Worm (Caenorhabditis elegans) whole organism, L3 larva: ENCODE measurements around the gene dsl-5.

ENCODE experiments used
- R02D3.7 ChIP-seq: fragments of 150-350 bp; optimal IDR thresholded peaks from 2 replicates; lab custom pipeline; 2014; ENCODE audit warnings: missing biosample characterization, missing genetic modification characterization
- aly-2 ChIP-seq: fragments of 150-350 bp; optimal IDR thresholded peaks from 2 replicates; lab custom pipeline; 2014; ENCODE audit warnings: missing biosample characterization, missing genetic modification characterization
- ama-1 ChIP-seq: fragments of 150-350 bp; optimal IDR thresholded peaks from 2 replicates; lab custom pipeline; 2018
- ceh-16 ChIP-seq: sonication (generic microtip); optimal IDR thresholded peaks from 2 replicates; lab custom pipeline; 2017; ENCODE audit warnings: missing biosample characterization, missing genetic modification characterization
- ceh-82 ChIP-seq: fragments of 150-350 bp; optimal IDR thresholded peaks from 2 replicates; lab custom pipeline; 2014; ENCODE audit warnings: missing biosample characterization, missing genetic modification characterization
- daf-12 ChIP-seq: fragments of 150-350 bp; optimal IDR thresholded peaks from 2 replicates; lab custom pipeline; 2014; ENCODE audit warnings: missing biosample characterization, missing genetic modification reagents, missing genetic modification characterization
- egl-27 ChIP-seq: sonication (generic microtip); optimal IDR thresholded peaks from 4 replicates; lab custom pipeline; 2017; ENCODE audit warnings: missing biosample characterization, missing genetic modification reagents, missing genetic modification characterization
- egl-5 ChIP-seq: fragments of 150-350 bp; optimal IDR thresholded peaks from 2 replicates; lab custom pipeline; 2017; ENCODE audit warnings: missing biosample characterization, missing genetic modification reagents, missing genetic modification characterization, inconsistent platforms
- elt-1 ChIP-seq: fragments of 150-350 bp; optimal IDR thresholded peaks from 2 replicates; lab custom pipeline; 2014; ENCODE audit warnings: missing biosample characterization, missing genetic modification characterization
- elt-2 ChIP-seq: sonication (generic microtip); optimal IDR thresholded peaks from 2 replicates; lab custom pipeline; 2016; ENCODE audit warnings: missing genetic modification reagents, mild to moderate bottlenecking, missing genetic modification characterization, missing compliant biosample characterization
- eor-1 ChIP-seq, 2 experiments: fragments of 150-350 bp; optimal IDR thresholded peaks; 2 replicates each; lab custom pipeline; 2014 to 2018; ENCODE audit warnings: missing biosample characterization in 2 of 2, missing genetic modification characterization in 2 of 2
- fkh-10 ChIP-seq: sonication (generic microtip); optimal IDR thresholded peaks from 2 replicates; lab custom pipeline; 2017; ENCODE audit warnings: missing biosample characterization, missing genetic modification reagents, missing genetic modification characterization
- hmg-11 ChIP-seq: sonication (generic microtip); optimal IDR thresholded peaks from 2 replicates; lab custom pipeline; 2016; ENCODE audit warnings: missing genetic modification characterization, missing compliant biosample characterization
- jun-1 ChIP-seq: fragments of 150-350 bp; optimal IDR thresholded peaks from 2 replicates; lab custom pipeline; 2014; ENCODE audit warnings: missing biosample characterization, missing genetic modification reagents, missing genetic modification characterization
- lin-39 ChIP-seq: fragments of 150-350 bp; optimal IDR thresholded peaks from 2 replicates; lab custom pipeline; 2018; ENCODE audit warnings: missing biosample characterization, missing genetic modification reagents, missing genetic modification characterization
- lsy-12 ChIP-seq: sonication (generic microtip); optimal IDR thresholded peaks from 2 replicates; lab custom pipeline; 2016; ENCODE audit warnings: mild to moderate bottlenecking, missing genetic modification characterization, missing compliant biosample characterization
- mml-1 ChIP-seq: fragments of 150-350 bp; sonication (generic microtip); optimal IDR thresholded peaks from 3 replicates; lab custom pipeline; 2014; ENCODE audit warnings: missing biosample characterization, missing genetic modification characterization
- nfya-1 ChIP-seq: sonication (generic microtip); optimal IDR thresholded peaks from 2 replicates; lab custom pipeline; 2017; ENCODE audit warnings: missing genetic modification characterization, mild to moderate bottlenecking, missing compliant biosample characterization, antibody characterized with exemption, moderate library complexity; ENCODE audit not compliant: insufficient read depth
- nhr-12 ChIP-seq: fragments of 150-350 bp; optimal IDR thresholded peaks from 2 replicates; lab custom pipeline; 2014; ENCODE audit warnings: missing biosample characterization, missing genetic modification characterization
- nhr-23 ChIP-seq: fragments of 150-350 bp; optimal IDR thresholded peaks from 2 replicates; lab custom pipeline; 2014; ENCODE audit warnings: missing biosample characterization, missing genetic modification reagents, missing genetic modification characterization
- nhr-25 ChIP-seq: sonication (generic microtip); optimal IDR thresholded peaks from 2 replicates; lab custom pipeline; 2017; ENCODE audit warnings: missing biosample characterization, missing genetic modification characterization
- nhr-28 ChIP-seq: fragments of 150-350 bp; optimal IDR thresholded peaks from 2 replicates; lab custom pipeline; 2014; ENCODE audit warnings: missing biosample characterization, missing genetic modification characterization
- nhr-43 ChIP-seq: sonication (generic microtip); optimal IDR thresholded peaks from 2 replicates; lab custom pipeline; 2016; ENCODE audit warnings: mild to moderate bottlenecking, missing genetic modification characterization, missing compliant biosample characterization; ENCODE audit not compliant: poor library complexity, severe bottlenecking
- nhr-67 ChIP-seq: fragments of 150-350 bp; optimal IDR thresholded peaks from 2 replicates; lab custom pipeline; 2014; ENCODE audit warnings: missing biosample characterization, missing genetic modification characterization
- nhr-76 ChIP-seq: fragments of 150-350 bp; sonication (generic microtip); optimal IDR thresholded peaks from 5 replicates; lab custom pipeline; 2014; ENCODE audit warnings: missing biosample characterization, missing genetic modification characterization
- nhr-77 ChIP-seq: fragments of 150-350 bp; optimal IDR thresholded peaks from 2 replicates; lab custom pipeline; 2014; ENCODE audit warnings: missing biosample characterization, missing genetic modification characterization
- pha-4 ChIP-seq: fragments of 150-350 bp; optimal IDR thresholded peaks from 2 replicates; lab custom pipeline; 2014; ENCODE audit warnings: missing biosample characterization, missing genetic modification reagents, missing genetic modification characterization
- pqm-1 ChIP-seq: fragments of 150-350 bp; optimal IDR thresholded peaks from 2 replicates; lab custom pipeline; 2017; ENCODE audit warnings: missing biosample characterization, missing genetic modification characterization, inconsistent platforms
- skn-1 ChIP-seq: fragments of 150-350 bp; optimal IDR thresholded peaks from 2 replicates; lab custom pipeline; 2014; ENCODE audit warnings: missing biosample characterization, missing genetic modification characterization
- unc-39 ChIP-seq: sonication (generic microtip); optimal IDR thresholded peaks from 4 replicates; lab custom pipeline; 2017; ENCODE audit warnings: missing biosample characterization, missing genetic modification characterization
- unc-62 ChIP-seq: fragments of 150-350 bp; sonication (generic microtip); optimal IDR thresholded peaks from 4 replicates; lab custom pipeline; 2014; ENCODE audit warnings: missing biosample characterization, missing genetic modification reagents, missing genetic modification characterization
- zag-1 ChIP-seq: fragments of 150-350 bp; optimal IDR thresholded peaks from 2 replicates; lab custom pipeline; 2014; ENCODE audit warnings: missing biosample characterization, missing genetic modification characterization
- ztf-11 ChIP-seq: fragments of 150-350 bp; optimal IDR thresholded peaks from 2 replicates; lab custom pipeline; 2014; ENCODE audit warnings: missing biosample characterization, missing genetic modification characterization
- ztf-4 ChIP-seq: fragments of 150-350 bp; optimal IDR thresholded peaks from 2 replicates; lab custom pipeline; 2014; ENCODE audit warnings: missing biosample characterization, missing genetic modification characterization

dsl-5 gene

ce11 chrIV:11631750-11632149 is 10.9 kb upstream of the dsl-5 start, which contains the start of gene F58B3.4:
Gene F58B3.4 (minus strand): TSS chrIV:11631850.
- TF ChIP-seq eor-1 (tag; optimal IDR thresholded peaks at IDR 0.05; lab: Kevin White, UChicago), result no peak
- TF ChIP-seq egl-5 (tag; lab: Kevin White, UChicago), result no peak
- no peak for TF ChIP-seq elt-2 (tag; lab: Kevin White, UChicago)
- TF ChIP-seq nhr-43 (tag; lab: Kevin White, UChicago), result no peak
- no peak for TF ChIP-seq nhr-76 (tag; lab: Kevin White, UChicago)
- no peak for TF ChIP-seq nhr-77 (tag; lab: Kevin White, UChicago)
- TF ChIP-seq ama-1, result no peak
- TF ChIP-seq nfya-1 (tag; lab: Kevin White, UChicago), result no peak
- TF ChIP-seq ceh-82 (tag; lab: Kevin White, UChicago), result no peak

DNA sequence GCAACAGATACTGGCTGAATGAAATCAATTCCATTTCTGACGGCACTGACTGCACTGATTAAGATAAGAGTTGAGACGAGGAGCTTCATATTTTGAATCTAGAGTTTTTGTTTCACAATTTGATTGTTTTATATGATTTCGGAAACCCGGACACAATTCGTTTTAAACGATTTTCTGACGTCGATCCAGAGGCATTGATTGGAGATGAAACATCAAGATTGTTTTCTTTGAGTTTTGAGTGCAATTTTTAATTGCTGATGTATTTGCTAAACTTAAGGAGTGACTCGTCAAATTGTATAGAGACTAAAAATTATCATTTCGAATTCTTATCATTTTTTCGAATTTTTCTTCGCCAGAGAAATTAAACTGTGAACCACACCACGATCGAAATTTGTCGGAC is 7.0 kb upstream of the dsl-5 start, which contains the start of gene lys-6:
lys-6 (minus strand) TSS at position 101 of the 400 bp plus-strand sequence.
- TF ChIP-seq lin-39, result no peak
- no peak for TF ChIP-seq ceh-82 (tag; lab: Kevin White, UChicago)
- TF ChIP-seq elt-2 (tag; lab: Kevin White, UChicago), result peak; percentile 7
- TF ChIP-seq elt-1, result no peak
- no peak for TF ChIP-seq eor-1 (tag; optimal IDR thresholded peaks at IDR 0.05; lab: Kevin White, UChicago)
- TF ChIP-seq nhr-28 (tag; lab: Kevin White, UChicago), result no peak
- TF ChIP-seq daf-12, result no peak
- TF ChIP-seq hmg-11, result no peak
- peak; percentile 29 for TF ChIP-seq pqm-1 (tag; lab: Kevin White, UChicago)
- no peak for TF ChIP-seq unc-62 (GFP tag; lab: Kevin White, UChicago)
- no peak for TF ChIP-seq ceh-16 (tag; lab: Kevin White, UChicago)
- TF ChIP-seq, all 47 proteins: peak for 2

- no peak for TF ChIP-seq hmg-11
- TF ChIP-seq lin-39, result no peak
- TF ChIP-seq nhr-43 (tag; lab: Kevin White, UChicago), result no peak
- peak; percentile 7 for TF ChIP-seq elt-2 (tag; lab: Kevin White, UChicago)
- TF ChIP-seq nhr-23 (tag; lab: Kevin White, UChicago), result no peak
- no peak for TF ChIP-seq mml-1
- no peak for TF ChIP-seq ztf-11 (tag; lab: Kevin White, UChicago)
- TF ChIP-seq, all 47 proteins: peak for 1
Observed at ce11 chrIV:11625482-11625881, 4.7 kb upstream of the dsl-5 start, which contains the start of gene lys-5. Gene lys-5 (minus strand): TSS chrIV:11625582.

DNA sequence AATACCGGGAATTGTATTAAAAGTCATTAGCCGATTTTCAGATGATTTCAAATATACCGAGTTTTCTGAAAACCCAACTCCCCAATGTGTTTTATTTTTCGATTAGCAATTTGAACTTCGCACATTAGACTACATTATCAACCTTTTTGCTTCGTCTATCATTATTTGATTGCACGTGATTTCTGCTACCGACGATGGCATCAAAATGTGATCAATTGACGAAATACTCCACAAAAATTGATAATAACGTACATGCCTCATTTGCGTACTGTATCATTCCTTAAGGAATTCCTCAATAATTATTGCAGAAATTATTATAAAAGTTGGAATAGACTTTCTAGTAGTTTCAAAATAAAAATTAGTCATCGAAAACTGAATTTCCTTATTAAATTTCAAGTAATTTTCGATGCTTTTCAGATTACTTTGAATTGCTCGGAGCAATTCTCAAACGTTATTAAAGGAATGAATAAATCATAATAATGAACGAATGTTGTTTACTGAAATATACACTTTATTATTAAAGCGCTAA is 3.0 kb upstream of the dsl-5 start:
- TF ChIP-seq nhr-67 (tag; lab: Kevin White, UChicago), result no peak
- TF ChIP-seq elt-2 (tag; lab: Kevin White, UChicago), result peak; percentile 77
- TF ChIP-seq pqm-1 (tag; lab: Kevin White, UChicago), result peak; percentile 74
- no peak for TF ChIP-seq lin-39
- TF ChIP-seq R02D3.7 (tag; lab: Kevin White, UChicago), result no peak
- no peak for TF ChIP-seq aly-2 (tag; lab: Kevin White, UChicago)
- TF ChIP-seq nfya-1 (tag; lab: Kevin White, UChicago), result no peak
- TF ChIP-seq pha-4, result peak; percentile 13
- TF ChIP-seq ztf-4 (tag; lab: Kevin White, UChicago), result no peak
- no peak for TF ChIP-seq skn-1 (tag; lab: Kevin White, UChicago)
- TF ChIP-seq fkh-10, result no peak
- TF ChIP-seq mml-1, result no peak
- no peak for TF ChIP-seq unc-39 (tag; lab: Kevin White, UChicago)
- no peak for TF ChIP-seq egl-27 (tag; lab: Kevin White, UChicago)
- no peak for TF ChIP-seq zag-1
- no peak for TF ChIP-seq ama-1
- TF ChIP-seq lsy-12, result no peak
- no peak for TF ChIP-seq nhr-12 (tag; lab: Kevin White, UChicago)
- TF ChIP-seq jun-1 (tag; lab: Kevin White, UChicago), result no peak
- TF ChIP-seq nhr-25 (tag; lab: Kevin White, UChicago), result no peak
- TF ChIP-seq, all 47 proteins: peak for 3

DNA sequence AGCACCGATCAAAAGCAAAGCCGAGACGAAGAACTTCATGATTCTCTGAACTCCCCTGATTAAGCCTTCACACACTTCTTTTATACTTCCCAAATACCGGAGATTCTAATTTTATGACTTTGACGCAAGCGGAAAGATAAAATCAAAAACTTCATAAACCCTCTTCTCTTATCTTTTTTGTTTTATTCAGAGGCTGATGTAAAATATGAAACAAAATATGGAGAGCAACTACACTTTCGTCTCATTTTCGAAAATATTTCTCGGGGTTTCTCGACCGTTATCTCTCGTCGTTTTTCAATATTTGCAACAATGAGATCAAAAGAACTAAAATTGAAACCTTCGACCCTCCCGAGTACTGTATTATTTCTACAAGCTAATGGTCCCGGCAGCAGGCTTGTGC is 2.3 kb upstream of the dsl-5 start, which contains the start of gene lys-4:
lys-4 (minus strand) TSS at position 115 of the 400 bp plus-strand sequence.
- no peak for TF ChIP-seq ztf-11 (tag; lab: Kevin White, UChicago)
- TF ChIP-seq pqm-1 (tag; lab: Kevin White, UChicago), result peak; percentile 75
- no peak for TF ChIP-seq egl-5 (tag; lab: Kevin White, UChicago)
- no peak for TF ChIP-seq ceh-82 (tag; lab: Kevin White, UChicago)
- no peak for TF ChIP-seq elt-1
- TF ChIP-seq elt-2 (tag; lab: Kevin White, UChicago), result peak; percentile 82
- TF ChIP-seq, all 47 proteins: peak for 2
